Fruit fly (Drosophila melanogaster): Measurements from ENCODE around the gene CG13712.

- TF ChIP-seq psq (optimal IDR thresholded peaks at IDR 0.05) (no peak), CG8478 (optimal IDR thresholded peaks at IDR 0.05) (no peak), pan (optimal IDR thresholded peaks at IDR 0.05) (no peak), usp (GFP tag; optimal IDR thresholded peaks at IDR 0.05) (no peak), EcR (GFP tag; optimal IDR thresholded peaks at IDR 0.05) (no peak)
Measured at dm6 chr3L:4667289-4667688, 42.4 kb downstream of the CG13712 start, which contains the start of gene CG32236.

Data from whole organism.